Fruit fly (Drosophila melanogaster) whole organism, embryonic: ENCODE data around the gene Rnb.

Experiments used
- Atf6 ChIP-seq: fragments of 200-800 bp; sonication (Bioruptor generic); IDR thresholded peaks from 2 replicates; pipeline ENCODE4 v1.3.6; 2022; ENCODE audit warnings: missing biosample characterization, missing genetic modification characterization
- C15 ChIP-seq: fragments of 200-800 bp; sonication (Bioruptor generic); IDR thresholded peaks from 3 replicates; pipeline ENCODE4 v1.3.6; 2022; ENCODE audit warnings: missing biosample characterization, missing genetic modification characterization
- CG1024 ChIP-seq: fragments of 200-800 bp; sonication (Bioruptor generic); IDR thresholded peaks from 2 replicates; pipeline ENCODE4 v1.3.6; 2022; ENCODE audit warnings: missing biosample characterization, missing genetic modification characterization
- CG10959 ChIP-seq: fragments of 200-800 bp; sonication (Bioruptor generic); IDR thresholded peaks from 2 replicates; pipeline ENCODE4 v1.3.6; 2022; ENCODE audit warnings: missing biosample characterization, missing genetic modification characterization
- CG11560 ChIP-seq: fragments of 200-800 bp; sonication (Bioruptor generic); IDR thresholded peaks from 3 replicates; pipeline ENCODE4 v1.3.6; 2022; ENCODE audit warnings: missing biosample characterization, missing genetic modification characterization
- CG13123 ChIP-seq: fragments of 200-800 bp; sonication (Bioruptor generic); optimal IDR thresholded peaks from 2 replicates; lab custom pipeline; 2016; ENCODE audit warnings: missing biosample characterization, missing genetic modification characterization
- CG14014 ChIP-seq: fragments of 200-800 bp; sonication (Bioruptor generic); IDR thresholded peaks from 2 replicates; pipeline ENCODE4 v1.3.6; 2022; ENCODE audit warnings: missing biosample characterization, missing genetic modification characterization
- CG15011 ChIP-seq: fragments of 200-800 bp; sonication (Bioruptor generic); optimal IDR thresholded peaks from 3 replicates; lab custom pipeline; 2018; ENCODE audit warnings: missing biosample characterization, mild to moderate bottlenecking, missing genetic modification characterization
- CG1603 ChIP-seq: fragments of 200-800 bp; sonication (Bioruptor generic); optimal IDR thresholded peaks from 2 replicates; lab custom pipeline; 2019; ENCODE audit warnings: missing biosample characterization, mild to moderate bottlenecking, missing genetic modification characterization, moderate library complexity
- CG16815 ChIP-seq: fragments of 200-800 bp; sonication (Bioruptor generic); optimal IDR thresholded peaks from 3 replicates; lab custom pipeline; 2017; ENCODE audit warnings: missing biosample characterization, mild to moderate bottlenecking, missing genetic modification characterization
- CG2120 ChIP-seq: fragments of 200-800 bp; sonication (Bioruptor generic); optimal IDR thresholded peaks from 3 replicates; lab custom pipeline; 2016; ENCODE audit warnings: missing biosample characterization, missing genetic modification characterization
- CG2712 ChIP-seq: fragments of 200-800 bp; optimal IDR thresholded peaks from 3 replicates; lab custom pipeline; 2019; ENCODE audit warnings: missing biosample characterization, mild to moderate bottlenecking, missing genetic modification characterization, moderate library complexity
- CG31365 ChIP-seq: fragments of 200-800 bp; sonication (Bioruptor generic); optimal IDR thresholded peaks from 2 replicates; lab custom pipeline; 2018; ENCODE audit warnings: missing biosample characterization, mild to moderate bottlenecking, missing genetic modification characterization
- CG3726 ChIP-seq: fragments of 200-800 bp; sonication (Bioruptor generic); IDR thresholded peaks from 3 replicates; pipeline ENCODE4, ENCODE4 v1.3.6; 2022; ENCODE audit warnings: missing biosample characterization, missing genetic modification characterization
- CG4617 ChIP-seq: fragments of 200-800 bp; sonication (Bioruptor generic); optimal IDR thresholded peaks from 3 replicates; lab custom pipeline; 2016; ENCODE audit warnings: missing biosample characterization, missing genetic modification characterization, borderline replicate concordance
- CG4707 ChIP-seq: fragments of 200-800 bp; sonication (Bioruptor generic); optimal IDR thresholded peaks from 2 replicates; lab custom pipeline; 2018; ENCODE audit warnings: missing biosample characterization, mild to moderate bottlenecking, missing genetic modification characterization, moderate library complexity
- CG5245 ChIP-seq: fragments of 200-800 bp; sonication (Bioruptor generic); optimal IDR thresholded peaks from 3 replicates; lab custom pipeline; 2016; ENCODE audit warnings: missing biosample characterization, missing genetic modification characterization
- CG7745 ChIP-seq: fragments of 200-800 bp; sonication (Bioruptor generic); optimal IDR thresholded peaks from 2 replicates; lab custom pipeline; 2018; ENCODE audit warnings: missing biosample characterization, mild to moderate bottlenecking, missing genetic modification characterization, moderate library complexity
- CG7786 ChIP-seq: fragments of 200-800 bp; sonication (Bioruptor generic); optimal IDR thresholded peaks from 2 replicates; lab custom pipeline; 2016; ENCODE audit warnings: missing biosample characterization, missing genetic modification characterization
- CG7987 ChIP-seq: fragments of 200-800 bp; sonication (Bioruptor generic); optimal IDR thresholded peaks from 2 replicates; lab custom pipeline; 2018; ENCODE audit warnings: missing biosample characterization, mild to moderate bottlenecking, missing genetic modification characterization, moderate library complexity
- CG8290 ChIP-seq, 3 experiments: fragments of 200-800 bp; sonication (Bioruptor generic); optimal IDR thresholded peaks; 2 replicates each; lab custom pipeline; 2016 to 2019; ENCODE audit warnings: missing biosample characterization in 3 of 3, missing genetic modification characterization in 3 of 3, mild to moderate bottlenecking in 2 of 3, moderate library complexity in 1 of 3
- CkIIα-i1 ChIP-seq: fragments of 200-800 bp; sonication (Bioruptor generic); IDR thresholded peaks from 2 replicates; pipeline ENCODE4 v1.3.6; 2022; ENCODE audit warnings: missing biosample characterization, missing genetic modification characterization
- Dip2 ChIP-seq: fragments of 200-800 bp; sonication (Bioruptor generic); IDR thresholded peaks from 2 replicates; pipeline ENCODE4 v1.3.6; 2022; ENCODE audit warnings: missing biosample characterization, missing genetic modification characterization
- Eip74EF ChIP-seq, 2 experiments: fragments of 200-800 bp in 1 of 2; fragments of >200 bp in 1 of 2; sonication (Bioruptor generic) in 1 of 2; optimal IDR thresholded peaks; 2 replicates each; lab custom pipeline; 2017 to 2019; ENCODE audit warnings: missing biosample characterization in 2 of 2, missing genetic modification characterization in 2 of 2, mild to moderate bottlenecking in 1 of 2, moderate library complexity in 1 of 2
- MESR4 ChIP-seq: fragments of 200-800 bp; sonication (Bioruptor generic); optimal IDR thresholded peaks from 2 replicates; lab custom pipeline; 2018; ENCODE audit warnings: missing biosample characterization, mild to moderate bottlenecking, missing genetic modification characterization, moderate library complexity
- Med ChIP-seq: fragments of 200-800 bp; sonication (Bioruptor generic); peaks from one replicate; lab custom pipeline; 2016; ENCODE audit warnings: missing biosample characterization, missing genetic modification characterization, mild to moderate bottlenecking, inconsistent platforms, moderate library complexity
- Opbp ChIP-seq: fragments of 200-800 bp; sonication (Bioruptor generic); IDR thresholded peaks from 3 replicates; pipeline ENCODE4 v1.3.6; 2022; ENCODE audit warnings: missing biosample characterization, missing genetic modification characterization; ENCODE audit not compliant: partially characterized antibody
- PHDP ChIP-seq: fragments of 200-800 bp; sonication (Bioruptor generic); optimal IDR thresholded peaks from 3 replicates; lab custom pipeline; 2018; ENCODE audit warnings: missing biosample characterization, mild to moderate bottlenecking, missing genetic modification characterization, moderate library complexity
- Pdp1 ChIP-seq, 2 experiments: fragments of 200-800 bp; sonication (Bioruptor generic); optimal IDR thresholded peaks; 3 replicates each; lab custom pipeline; 2016; ENCODE audit warnings: missing biosample characterization in 2 of 2, missing genetic modification characterization in 2 of 2, mild to moderate bottlenecking in 1 of 2, moderate library complexity in 1 of 2
- Ptx1 ChIP-seq: fragments of 200-800 bp; sonication (Bioruptor generic); IDR thresholded peaks from 2 replicates; pipeline ENCODE4 v1.3.6; 2022; ENCODE audit warnings: missing biosample characterization, missing genetic modification characterization
- Six4 ChIP-seq: fragments of 200-800 bp; sonication (Bioruptor generic); optimal IDR thresholded peaks from 2 replicates; lab custom pipeline; 2016; ENCODE audit warnings: missing biosample characterization, missing genetic modification characterization
- bcd ChIP-seq: fragments of 200-800 bp; sonication (Bioruptor generic); optimal IDR thresholded peaks from 2 replicates; lab custom pipeline; 2017; ENCODE audit warnings: missing biosample characterization, mild to moderate bottlenecking, missing genetic modification characterization
- bsh ChIP-seq, 2 experiments: fragments of 200-800 bp; sonication (Bioruptor generic); optimal IDR thresholded peaks; 2 replicates each; lab custom pipeline; 2017 to 2018; ENCODE audit warnings: mild to moderate bottlenecking in 2 of 2, missing biosample characterization in 2 of 2, missing genetic modification characterization in 2 of 2, moderate library complexity in 1 of 2
- cad ChIP-seq: fragments of >200 bp; optimal IDR thresholded peaks from 2 replicates; lab custom pipeline; 2017; ENCODE audit warnings: missing biosample characterization, missing genetic modification characterization
- chif ChIP-seq, 2 experiments: fragments of 200-800 bp; sonication (Bioruptor generic); optimal IDR thresholded peaks; 3 replicates each; lab custom pipeline; 2016; ENCODE audit warnings: missing biosample characterization in 2 of 2, missing genetic modification characterization in 2 of 2
- dysf ChIP-seq: fragments of 200-800 bp; sonication (Bioruptor generic); IDR thresholded peaks from 3 replicates; pipeline ENCODE4 v1.3.6; 2022; ENCODE audit warnings: missing biosample characterization, missing genetic modification characterization
- ems ChIP-seq: fragments of 200-800 bp; sonication (Bioruptor generic); optimal IDR thresholded peaks from 3 replicates; lab custom pipeline; 2016; ENCODE audit warnings: missing biosample characterization, missing genetic modification characterization
- hb ChIP-seq: fragments of 200-800 bp; sonication (Bioruptor generic); IDR thresholded peaks from 3 replicates; pipeline ENCODE4 v1.3.6; 2022; ENCODE audit warnings: missing biosample characterization, missing genetic modification characterization; ENCODE audit not compliant: partially characterized antibody
- hkb ChIP-seq, 2 experiments: fragments of 200-800 bp in 1 of 2; fragments of >200 bp in 1 of 2; sonication (Bioruptor generic) in 1 of 2; IDR thresholded peaks in 1 of 2; optimal IDR thresholded peaks in 1 of 2; 2 replicates each; pipeline versions ENCODE4 v1.3.6 to Lab custom; 2017 to 2022; ENCODE audit warnings: missing biosample characterization in 1 of 2, missing genetic modification characterization in 1 of 2
- kay ChIP-seq: fragments of 200-800 bp; sonication (Bioruptor generic); optimal IDR thresholded peaks from 2 replicates; lab custom pipeline; 2016; ENCODE audit warnings: missing biosample characterization, missing genetic modification characterization
- lilli ChIP-seq: fragments of 200-800 bp; sonication (Bioruptor generic); optimal IDR thresholded peaks from 3 replicates; lab custom pipeline; 2016; ENCODE audit warnings: missing biosample characterization, missing genetic modification characterization
- lola ChIP-seq, 3 experiments: fragments of >200 bp in 2 of 3; fragments of 200-800 bp in 1 of 3; sonication (Bioruptor generic) in 1 of 3; optimal IDR thresholded peaks; 2 replicates each; lab custom pipeline; 2017 to 2019; ENCODE audit warnings: missing biosample characterization in 3 of 3, missing genetic modification characterization in 3 of 3, mild to moderate bottlenecking in 1 of 3, moderate library complexity in 1 of 3
- pnt ChIP-seq: fragments of 200-800 bp; sonication (Bioruptor generic); optimal IDR thresholded peaks from 3 replicates; lab custom pipeline; 2016; ENCODE audit warnings: missing biosample characterization, missing genetic modification characterization
- pzg ChIP-seq: fragments of 200-800 bp; sonication (Bioruptor generic); optimal IDR thresholded peaks from 3 replicates; lab custom pipeline; 2018; ENCODE audit warnings: missing biosample characterization, mild to moderate bottlenecking, missing genetic modification characterization, moderate library complexity
- repo ChIP-seq: fragments of 200-800 bp; sonication (Bioruptor generic); optimal IDR thresholded peaks from 2 replicates; lab custom pipeline; 2016; ENCODE audit warnings: missing biosample characterization, missing genetic modification characterization
- schlank ChIP-seq: fragments of 200-800 bp; sonication (Bioruptor generic); optimal IDR thresholded peaks from 2 replicates; lab custom pipeline; 2018; ENCODE audit warnings: missing biosample characterization, mild to moderate bottlenecking, missing genetic modification characterization
- seq ChIP-seq: fragments of 200-800 bp; sonication (Bioruptor generic); IDR thresholded peaks from 2 replicates; pipeline ENCODE4 v1.3.6; 2022; ENCODE audit warnings: missing biosample characterization, missing genetic modification characterization
- trem ChIP-seq: fragments of 200-800 bp; optimal IDR thresholded peaks from 3 replicates; lab custom pipeline; 2019; ENCODE audit warnings: missing biosample characterization, mild to moderate bottlenecking, missing genetic modification characterization, moderate library complexity
- zf30C ChIP-seq: fragments of 200-800 bp; sonication (Bioruptor generic); optimal IDR thresholded peaks from 3 replicates; lab custom pipeline; 2018; ENCODE audit warnings: missing biosample characterization, mild to moderate bottlenecking, missing genetic modification characterization

Rnb gene

DNA sequence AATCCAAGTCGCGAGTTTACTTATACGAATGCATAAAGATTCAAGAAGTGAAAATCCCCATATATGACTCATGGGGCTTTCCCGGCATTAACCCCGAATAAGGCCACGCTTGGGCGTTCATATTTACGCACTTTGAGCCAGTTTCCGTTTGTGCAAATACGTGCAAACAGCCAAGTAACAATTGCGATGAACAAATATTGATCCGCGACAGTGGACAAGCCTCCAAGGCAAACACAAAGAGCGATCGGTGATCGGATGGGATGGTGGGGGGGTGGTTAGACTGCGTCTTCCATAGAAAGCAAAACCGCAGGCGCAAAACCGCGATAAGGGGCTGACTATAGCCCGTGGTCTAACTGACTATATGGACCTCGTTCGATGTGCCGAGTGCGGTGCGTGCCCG is 41.9 kb downstream of the Rnb start (continued):
- no peak for TF ChIP-seq CG4617 (GFP tag; lab: Kevin White, UChicago)
- no peak for TF ChIP-seq MESR4
- no peak for TF ChIP-seq CG31365 (tag; lab: Kevin White, UChicago)
- peak; percentile 28 for TF ChIP-seq repo
- TF ChIP-seq zf30C (GFP tag; lab: Kevin White, UChicago), result no peak
- peak in 1 of 2 experiments; percentile 2 for TF ChIP-seq Pdp1 (GFP tag; optimal IDR thresholded peaks at IDR 0.05; lab: Kevin White, UChicago)
- peak in 1 of 2 experiments; percentile 6 for TF ChIP-seq bsh (GFP tag; optimal IDR thresholded peaks at IDR 0.05; lab: Kevin White, UChicago)
- no peak for TF ChIP-seq lola (GFP tag; optimal IDR thresholded peaks at IDR 0.05; lab: Kevin White, UChicago)
- TF ChIP-seq CG7786 (GFP tag; lab: Kevin White, UChicago), result no peak
- TF ChIP-seq Opbp (GFP tag; lab: Robert Waterston, UW), result no peak
- TF ChIP-seq CG11560 (tag; lab: Robert Waterston, UW), result no peak
- 0 out of 3 replicates have a peak, but pooled peaks have one; percentile 30 for TF ChIP-seq CG3726 (GFP tag; lab: Robert Waterston, UW)
- TF ChIP-seq kay (GFP tag; lab: Kevin White, UChicago), result peak; percentile 11
- TF ChIP-seq pnt (GFP tag; lab: Kevin White, UChicago), result no peak
- no peak for TF ChIP-seq CG10959 (GFP tag; lab: Robert Waterston, UW)
- peak; percentile 23 for TF ChIP-seq bcd (GFP tag; lab: Kevin White, UChicago)
- TF ChIP-seq CG1603 (tag; lab: Kevin White, UChicago), result peak; percentile 59
- no peak for TF ChIP-seq CG13123 (GFP tag; lab: Kevin White, UChicago)
- TF ChIP-seq chif (GFP tag; optimal IDR thresholded peaks at IDR 0.05; lab: Kevin White, UChicago), result no peak
- peak in 1 of 2 experiments; percentile 3 for TF ChIP-seq Eip74EF (GFP tag; optimal IDR thresholded peaks at IDR 0.05; lab: Kevin White, UChicago)
- no peak for TF ChIP-seq CG2120 (GFP tag; lab: Kevin White, UChicago)
- peak; percentile 89 for TF ChIP-seq Med (GFP tag; lab: Kevin White, UChicago)
- 0 out of 2 replicates have a peak, but pooled peaks have one; percentile 15 for TF ChIP-seq seq (GFP tag; lab: Robert Waterston, UW)
- TF ChIP-seq schlank (tag; lab: Kevin White, UChicago), result peak; percentile 51
- TF ChIP-seq pzg (GFP tag; lab: Kevin White, UChicago), result no peak
- peak; percentile 25 for TF ChIP-seq PHDP
- TF ChIP-seq CG2712 (tag; lab: Kevin White, UChicago), result no peak
- TF ChIP-seq CG7745 (tag; lab: Kevin White, UChicago), result no peak
- no peak for TF ChIP-seq Ptx1 (GFP tag; lab: Robert Waterston, UW)
- no peak for TF ChIP-seq Dip2
- no peak for TF ChIP-seq CG8290 (GFP tag; optimal IDR thresholded peaks at IDR 0.05; lab: Kevin White, UChicago)
- TF ChIP-seq CG8290 (tag; optimal IDR thresholded peaks at IDR 0.05; lab: Kevin White, UChicago), result peak in 1 of 2 experiments; percentile 72
- 0 out of 3 replicates have a peak, but pooled peaks have one; percentile 46 for TF ChIP-seq C15 (GFP tag; lab: Robert Waterston, UW)
- TF ChIP-seq CG5245 (GFP tag; lab: Kevin White, UChicago), result no peak
- no peak for TF ChIP-seq cad (GFP tag; lab: Kevin White, UChicago)
- TF ChIP-seq CG14014 (GFP tag; lab: Robert Waterston, UW), result peak; percentile 37; the same call in 1 of the 2 replicates
- TF ChIP-seq trem (tag; lab: Kevin White, UChicago), result no peak
- no peak for TF ChIP-seq CG4707 (GFP tag; lab: Kevin White, UChicago)
- no peak for TF ChIP-seq Six4 (GFP tag; lab: Kevin White, UChicago)
- no peak for TF ChIP-seq hkb (optimal IDR thresholded peaks at IDR 0.05; lab: Kevin White, UChicago)
- 0 out of 2 replicates have a peak, but pooled peaks have one; percentile 31 for TF ChIP-seq hkb (GFP tag; IDR thresholded peaks at IDR 0.05; lab: Robert Waterston, UW)
- no peak for TF ChIP-seq hb (GFP tag; lab: Robert Waterston, UW)
- no peak for TF ChIP-seq dysf
- TF ChIP-seq lilli (GFP tag; lab: Kevin White, UChicago), result no peak
- TF ChIP-seq Atf6 (GFP tag; lab: Robert Waterston, UW), result no peak
- no peak for TF ChIP-seq CG16815 (GFP tag; lab: Kevin White, UChicago)
- no peak for TF ChIP-seq CkIIα-i1 (GFP tag; lab: Robert Waterston, UW)
- TF ChIP-seq CG1024 (GFP tag; lab: Robert Waterston, UW), result no peak
- no peak for TF ChIP-seq ems
- peak; percentile 30 for TF ChIP-seq CG7987
- no peak for TF ChIP-seq CG15011 (GFP tag; lab: Kevin White, UChicago)
